Worm (Caenorhabditis elegans): ENCODE results near the gene F29G6.1.

Gene F29G6.1

ce11 chrX:11484027-11484426, 18.0 kb upstream of the F29G6.1 start:
- no peak for TF ChIP-seq ztf-23 (GFP tag; IDR thresholded peaks at IDR 0.05)
- no peak for TF ChIP-seq med-1 (GFP tag; optimal IDR thresholded peaks at IDR 0.05; ENCODE audit: insufficient read depth)
- TF ChIP-seq ref-1 (GFP tag; conservative IDR thresholded peaks at IDR 0.05) = no peak
- TF ChIP-seq ztf-29 (GFP tag; IDR thresholded peaks at IDR 0.05) = no peak
- no peak for TF ChIP-seq flt-1 (GFP tag; IDR thresholded peaks at IDR 0.05)

- TF ChIP-seq ref-1 (GFP tag; conservative IDR thresholded peaks at IDR 0.05) (no peak), klf-2 (GFP tag; conservative IDR thresholded peaks at IDR 0.05) (no peak), med-1 (GFP tag; optimal IDR thresholded peaks at IDR 0.05; ENCODE audit: insufficient read depth) (no peak), flt-1 (GFP tag; IDR thresholded peaks at IDR 0.05) (no peak), cog-1 (tag; optimal IDR thresholded peaks at IDR 0.05) (no peak), tab-1 (GFP tag; IDR thresholded peaks at IDR 0.05) (no peak), T22C8.4 (GFP tag; IDR thresholded peaks at IDR 0.05) (no peak), ztf-23 (GFP tag; IDR thresholded peaks at IDR 0.05) (no peak), ztf-29 (GFP tag; IDR thresholded peaks at IDR 0.05) (no peak)
These were observed 14.6 kb upstream of the F29G6.1 start, which contains the start of gene spp-9 for ce11 chrX:11487484-11487883. TSS of gene spp-9 (plus strand) at chrX:11487784.

- TF ChIP-seq med-1 (GFP tag; optimal IDR thresholded peaks at IDR 0.05; ENCODE audit: insufficient read depth) = no peak
- no peak for TF ChIP-seq ztf-29 (GFP tag; IDR thresholded peaks at IDR 0.05)
- TF ChIP-seq cog-1 (tag; optimal IDR thresholded peaks at IDR 0.05) = no peak
- no peak for TF ChIP-seq ztf-23 (GFP tag; IDR thresholded peaks at IDR 0.05)
- no peak for TF ChIP-seq tab-1 (GFP tag; IDR thresholded peaks at IDR 0.05)
- TF ChIP-seq klf-2 (GFP tag; conservative IDR thresholded peaks at IDR 0.05) = no peak
- no peak for TF ChIP-seq ref-1 (GFP tag; conservative IDR thresholded peaks at IDR 0.05)
- no peak for TF ChIP-seq T22C8.4 (GFP tag; IDR thresholded peaks at IDR 0.05)
- no peak for TF ChIP-seq flt-1 (GFP tag; IDR thresholded peaks at IDR 0.05)
These were observed 12.2 kb upstream of the F29G6.1 start, which contains the start of gene spp-21 for ce11 chrX:11489830-11490229. TSS of gene spp-21 (plus strand) at chrX:11490130.

ce11 chrX:11491835-11492234, 10.2 kb upstream of the F29G6.1 start:
- TF ChIP-seq klf-2 (GFP tag; conservative IDR thresholded peaks at IDR 0.05) (no peak), T22C8.4 (GFP tag; IDR thresholded peaks at IDR 0.05) (no peak), cog-1 (tag; optimal IDR thresholded peaks at IDR 0.05) (no peak), tab-1 (GFP tag; IDR thresholded peaks at IDR 0.05) (no peak), ztf-29 (GFP tag; IDR thresholded peaks at IDR 0.05) (no peak), ref-1 (GFP tag; conservative IDR thresholded peaks at IDR 0.05) (no peak), flt-1 (GFP tag; IDR thresholded peaks at IDR 0.05) (no peak), ztf-23 (GFP tag; IDR thresholded peaks at IDR 0.05) (no peak), med-1 (GFP tag; optimal IDR thresholded peaks at IDR 0.05; ENCODE audit: insufficient read depth) (no peak)

ce11 chrX:11498871-11499270, 3.2 kb upstream of the F29G6.1 start:
- TF ChIP-seq ztf-29 (GFP tag; IDR thresholded peaks at IDR 0.05) (no peak), T22C8.4 (GFP tag; IDR thresholded peaks at IDR 0.05) (no peak), cog-1 (tag; optimal IDR thresholded peaks at IDR 0.05) (no peak), med-1 (GFP tag; optimal IDR thresholded peaks at IDR 0.05; ENCODE audit: insufficient read depth) (no peak), ref-1 (GFP tag; conservative IDR thresholded peaks at IDR 0.05) (no peak), ztf-23 (GFP tag; IDR thresholded peaks at IDR 0.05) (no peak), flt-1 (GFP tag; IDR thresholded peaks at IDR 0.05) (no peak), tab-1 (GFP tag; IDR thresholded peaks at IDR 0.05) (no peak), klf-2 (GFP tag; conservative IDR thresholded peaks at IDR 0.05) (no peak)

ce11 chrX:11499738-11500137, 2.3 kb upstream of the F29G6.1 start, which contains the start of gene T25C12.3:
TSS of gene T25C12.3 (minus strand) at chrX:11499999.
- TF ChIP-seq flt-1 (GFP tag; IDR thresholded peaks at IDR 0.05) = no peak
- TF ChIP-seq klf-2 (GFP tag; conservative IDR thresholded peaks at IDR 0.05) = no peak
- TF ChIP-seq ztf-23 (GFP tag; IDR thresholded peaks at IDR 0.05) = no peak
- TF ChIP-seq med-1 (GFP tag; optimal IDR thresholded peaks at IDR 0.05; ENCODE audit: insufficient read depth) = no peak
- TF ChIP-seq T22C8.4 (GFP tag; IDR thresholded peaks at IDR 0.05) = no peak
- TF ChIP-seq ztf-29 (GFP tag; IDR thresholded peaks at IDR 0.05) = no peak
- TF ChIP-seq tab-1 (GFP tag; IDR thresholded peaks at IDR 0.05) = no peak
- no peak for TF ChIP-seq cog-1 (tag; optimal IDR thresholded peaks at IDR 0.05)
- TF ChIP-seq ref-1 (GFP tag; conservative IDR thresholded peaks at IDR 0.05) = no peak

ce11 chrX:11500589-11500988, 1.5 kb upstream of the F29G6.1 start:
- TF ChIP-seq ztf-29 (GFP tag; IDR thresholded peaks at IDR 0.05) = no peak
- no peak for TF ChIP-seq cog-1 (tag; optimal IDR thresholded peaks at IDR 0.05)
- TF ChIP-seq flt-1 (GFP tag; IDR thresholded peaks at IDR 0.05) = no peak
- TF ChIP-seq klf-2 (GFP tag; conservative IDR thresholded peaks at IDR 0.05) = no peak
- TF ChIP-seq ztf-23 (GFP tag; IDR thresholded peaks at IDR 0.05) = no peak
- no peak for TF ChIP-seq ref-1 (GFP tag; conservative IDR thresholded peaks at IDR 0.05)
- TF ChIP-seq tab-1 (GFP tag; IDR thresholded peaks at IDR 0.05) = no peak
- TF ChIP-seq T22C8.4 (GFP tag; IDR thresholded peaks at IDR 0.05) = no peak
- no peak for TF ChIP-seq med-1 (GFP tag; optimal IDR thresholded peaks at IDR 0.05; ENCODE audit: insufficient read depth)

- TF ChIP-seq med-1 (GFP tag; optimal IDR thresholded peaks at IDR 0.05; ENCODE audit: insufficient read depth) (no peak), ref-1 (GFP tag; conservative IDR thresholded peaks at IDR 0.05) (no peak), tab-1 (GFP tag; IDR thresholded peaks at IDR 0.05) (no peak), klf-2 (GFP tag; conservative IDR thresholded peaks at IDR 0.05) (no peak), cog-1 (tag; optimal IDR thresholded peaks at IDR 0.05) (no peak), ztf-29 (GFP tag; IDR thresholded peaks at IDR 0.05) (no peak), flt-1 (GFP tag; IDR thresholded peaks at IDR 0.05) (no peak), ztf-23 (GFP tag; IDR thresholded peaks at IDR 0.05) (no peak), T22C8.4 (GFP tag; IDR thresholded peaks at IDR 0.05) (no peak)
These were observed 5.8 kb downstream of the F29G6.1 start for ce11 chrX:11507836-11508235.

ce11 chrX:11509547-11509946, 7.5 kb downstream of the F29G6.1 start:
- TF ChIP-seq ztf-23 (GFP tag; IDR thresholded peaks at IDR 0.05) = no peak
- no peak for TF ChIP-seq cog-1 (tag; optimal IDR thresholded peaks at IDR 0.05)
- TF ChIP-seq ref-1 (GFP tag; conservative IDR thresholded peaks at IDR 0.05) = no peak
- TF ChIP-seq flt-1 (GFP tag; IDR thresholded peaks at IDR 0.05) = no peak
- no peak for TF ChIP-seq T22C8.4 (GFP tag; IDR thresholded peaks at IDR 0.05)
- no peak for TF ChIP-seq klf-2 (GFP tag; conservative IDR thresholded peaks at IDR 0.05)
- TF ChIP-seq med-1 (GFP tag; optimal IDR thresholded peaks at IDR 0.05; ENCODE audit: insufficient read depth) = no peak
- TF ChIP-seq ztf-29 (GFP tag; IDR thresholded peaks at IDR 0.05) = no peak
- no peak for TF ChIP-seq tab-1 (GFP tag; IDR thresholded peaks at IDR 0.05)

ce11 chrX:11511231-11511630, 9.2 kb downstream of the F29G6.1 start, which contains the start of gene ccdc-149:
TSS of gene ccdc-149 (minus strand) at chrX:11511451.
- TF ChIP-seq med-1 (GFP tag; optimal IDR thresholded peaks at IDR 0.05; ENCODE audit: insufficient read depth) = no peak
- no peak for TF ChIP-seq flt-1 (GFP tag; IDR thresholded peaks at IDR 0.05)
- TF ChIP-seq ref-1 (GFP tag; conservative IDR thresholded peaks at IDR 0.05) = no peak
- no peak for TF ChIP-seq tab-1 (GFP tag; IDR thresholded peaks at IDR 0.05)
- TF ChIP-seq ztf-29 (GFP tag; IDR thresholded peaks at IDR 0.05) = no peak
- TF ChIP-seq T22C8.4 (GFP tag; IDR thresholded peaks at IDR 0.05) = no peak
